Fruit fly (Drosophila melanogaster) whole organism, prepupa: Measurements from ENCODE around the gene CG32444.

Experiments used
- CG10631 ChIP-seq: fragments of 200-800 bp; sonication (Bioruptor generic); optimal IDR thresholded peaks from 2 replicates; lab custom pipeline; 2016; ENCODE audit warnings: missing biosample characterization, missing genetic modification characterization
- CG11294 ChIP-seq: fragments of 200-800 bp; sonication (Bioruptor generic); IDR thresholded peaks from 2 replicates; pipeline ENCODE4 v1.3.6; 2022; ENCODE audit warnings: missing biosample characterization, missing genetic modification characterization
- CG15336 ChIP-seq: fragments of 200-800 bp; sonication (Bioruptor generic); IDR thresholded peaks from 2 replicates; pipeline ENCODE4 v1.3.6; 2022; ENCODE audit warnings: missing biosample characterization, missing genetic modification characterization
- CG3032 ChIP-seq: fragments of 200-800 bp; optimal IDR thresholded peaks from 2 replicates; lab custom pipeline; 2019; ENCODE audit warnings: missing biosample characterization, mild to moderate bottlenecking, missing genetic modification characterization, moderate library complexity
- CG6276 ChIP-seq: fragments of 200-800 bp; sonication (Bioruptor generic); optimal IDR thresholded peaks from 2 replicates; lab custom pipeline; 2017; ENCODE audit warnings: missing biosample characterization, mild to moderate bottlenecking, missing genetic modification characterization
- Ets96B ChIP-seq: fragments of 200-800 bp; optimal IDR thresholded peaks from 2 replicates; lab custom pipeline; 2019; ENCODE audit warnings: missing biosample characterization, mild to moderate bottlenecking, missing genetic modification characterization, moderate library complexity
- OdsH ChIP-seq: fragments of 200-800 bp; sonication (Bioruptor generic); optimal IDR thresholded peaks from 3 replicates; lab custom pipeline; 2016; ENCODE audit warnings: missing biosample characterization, missing genetic modification characterization
- esn ChIP-seq: fragments of 200-800 bp; sonication (Bioruptor generic); optimal IDR thresholded peaks from 2 replicates; lab custom pipeline; 2016; ENCODE audit warnings: missing biosample characterization, mild to moderate bottlenecking, missing genetic modification characterization, moderate library complexity
- fd59A ChIP-seq: fragments of 200-800 bp; sonication (Bioruptor generic); optimal IDR thresholded peaks from 2 replicates; lab custom pipeline; 2017; ENCODE audit warnings: missing biosample characterization, mild to moderate bottlenecking, missing genetic modification characterization, missing genetic modification reagents
- pdm3 ChIP-seq: fragments of 200-800 bp; sonication (Bioruptor generic); optimal IDR thresholded peaks from 3 replicates; lab custom pipeline; 2016; ENCODE audit warnings: missing biosample characterization, missing genetic modification characterization
- spab ChIP-seq: fragments of 200-800 bp; sonication (Bioruptor generic); optimal IDR thresholded peaks from 2 replicates; lab custom pipeline; 2017; ENCODE audit warnings: missing biosample characterization, mild to moderate bottlenecking, missing genetic modification characterization, missing genetic modification reagents
- ss ChIP-seq, 2 experiments: fragments of 200-800 bp; sonication (Bioruptor generic); optimal IDR thresholded peaks; 2 replicates in 1 of 2; 3 replicates in 1 of 2; lab custom pipeline; 2017 to 2018; ENCODE audit warnings: mild to moderate bottlenecking in 2 of 2, missing biosample characterization in 2 of 2, missing genetic modification characterization in 2 of 2, moderate library complexity in 1 of 2

DNA sequence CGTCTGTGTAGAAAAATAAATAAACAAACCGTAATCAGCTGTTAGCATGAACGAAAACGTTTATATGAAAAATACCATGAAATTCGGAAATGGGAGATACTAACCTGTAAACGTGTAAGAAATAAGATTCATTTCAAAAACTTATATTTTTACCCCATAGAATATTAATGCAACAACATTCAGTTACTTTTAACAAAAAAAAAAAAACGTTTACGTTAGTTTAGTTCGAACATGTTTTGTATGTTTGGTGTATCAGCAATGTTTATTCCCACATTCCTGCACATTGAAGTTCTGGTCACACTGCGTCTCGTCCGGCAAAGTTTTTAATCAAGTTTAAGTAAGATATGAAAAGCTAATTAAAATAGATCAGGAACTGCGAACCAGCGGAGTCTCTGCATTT, 19.4 kb upstream of the CG32444 start, which contains the start of the genes S1P and CG11307:
- TF ChIP-seq ss (GFP tag; optimal IDR thresholded peaks at IDR 0.05; lab: Kevin White, UChicago) (no peak), CG6276 (GFP tag; lab: Kevin White, UChicago) (no peak), CG11294 (GFP tag; lab: Robert Waterston, UW) (no peak), pdm3 (GFP tag; lab: Kevin White, UChicago) (no peak), esn (GFP tag; lab: Kevin White, UChicago) (no peak), CG10631 (GFP tag; lab: Kevin White, UChicago) (no peak), OdsH (GFP tag; lab: Kevin White, UChicago) (no peak), fd59A (no peak), CG3032 (tag; lab: Kevin White, UChicago) (no peak), Ets96B (tag; lab: Kevin White, UChicago) (no peak), spab (GFP tag; lab: Kevin White, UChicago) (no peak), CG15336 (GFP tag; lab: Robert Waterston, UW) (no peak)
